Fruit fly (Drosophila melanogaster) whole organism, embryonic: Measurements from ENCODE around the gene CG4955.

Source experiments
- Aef1 ChIP-seq: fragments of 200-800 bp; sonication (Bioruptor generic); IDR thresholded peaks from 3 replicates; pipeline ENCODE4 v1.3.6; 2022; ENCODE audit warnings: missing biosample characterization, missing genetic modification characterization
- Antp ChIP-seq: fragments of 200-800 bp; sonication (Bioruptor generic); optimal IDR thresholded peaks from 3 replicates; lab custom pipeline; 2016; ENCODE audit warnings: missing biosample characterization, missing genetic modification characterization
- CG10321 ChIP-seq: fragments of 200-800 bp; sonication (Bioruptor generic); IDR thresholded peaks from 2 replicates; pipeline ENCODE4 v1.3.6; 2022; ENCODE audit warnings: missing biosample characterization, missing genetic modification characterization
- CG10565 ChIP-seq: fragments of 200-800 bp; sonication (Bioruptor generic); optimal IDR thresholded peaks from 3 replicates; lab custom pipeline; 2016; ENCODE audit warnings: missing biosample characterization, mild to moderate bottlenecking, missing genetic modification characterization
- CG11085 ChIP-seq: fragments of 200-800 bp; sonication (Bioruptor generic); IDR thresholded peaks from 2 replicates; pipeline ENCODE4 v1.3.6; 2022; ENCODE audit warnings: missing biosample characterization, missing genetic modification characterization
- CG12236 ChIP-seq: fragments of 200-800 bp; sonication (Bioruptor generic); optimal IDR thresholded peaks from 2 replicates; lab custom pipeline; 2016; ENCODE audit warnings: missing biosample characterization, missing genetic modification characterization
- CG13775 ChIP-seq: fragments of 200-800 bp; sonication (Bioruptor generic); optimal IDR thresholded peaks from 3 replicates; lab custom pipeline; 2017; ENCODE audit warnings: missing biosample characterization, mild to moderate bottlenecking, missing genetic modification characterization
- CG16863 ChIP-seq: fragments of 200-800 bp; sonication (Bioruptor generic); optimal IDR thresholded peaks from 3 replicates; lab custom pipeline; 2016; ENCODE audit warnings: missing biosample characterization, missing genetic modification characterization
- CG17912 ChIP-seq: fragments of 200-800 bp; sonication (Bioruptor generic); optimal IDR thresholded peaks from 2 replicates; lab custom pipeline; 2018; ENCODE audit warnings: missing biosample characterization, mild to moderate bottlenecking, missing genetic modification characterization
- CG31224 ChIP-seq: fragments of 200-800 bp; sonication (Bioruptor generic); IDR thresholded peaks from 2 replicates; pipeline ENCODE4 v1.3.6; 2022; ENCODE audit warnings: missing biosample characterization, missing genetic modification characterization
- CG6175 ChIP-seq: fragments of 200-800 bp; sonication (Bioruptor generic); IDR thresholded peaks from 3 replicates; pipeline ENCODE4 v1.3.6; 2022; ENCODE audit warnings: missing biosample characterization, missing genetic modification characterization
- CG6854 ChIP-seq: fragments of 200-800 bp; sonication (Bioruptor generic); optimal IDR thresholded peaks from 3 replicates; lab custom pipeline; 2017; ENCODE audit warnings: missing biosample characterization, mild to moderate bottlenecking, missing genetic modification characterization
- CG7357 ChIP-seq: fragments of 200-800 bp; sonication (Bioruptor generic); IDR thresholded peaks from 3 replicates; pipeline ENCODE4 v1.3.6; 2022; ENCODE audit warnings: missing biosample characterization, missing genetic modification characterization
- CG9215 ChIP-seq: fragments of 200-800 bp; sonication (Bioruptor generic); IDR thresholded peaks from 2 replicates; pipeline ENCODE4 v1.3.6; 2022; ENCODE audit warnings: missing biosample characterization, missing genetic modification characterization
- CG9437 ChIP-seq: fragments of 200-800 bp; sonication (Bioruptor generic); optimal IDR thresholded peaks from 2 replicates; lab custom pipeline; 2018; ENCODE audit warnings: missing biosample characterization, mild to moderate bottlenecking, missing genetic modification characterization
- CG9932 ChIP-seq: fragments of 200-800 bp; sonication (Bioruptor generic); IDR thresholded peaks from 2 replicates; pipeline ENCODE4 v1.3.6; 2022; ENCODE audit warnings: missing biosample characterization, missing genetic modification characterization
- H15 ChIP-seq: fragments of 200-800 bp; sonication (Bioruptor generic); IDR thresholded peaks from 3 replicates; pipeline ENCODE4 v1.3.6; 2022; ENCODE audit warnings: missing biosample characterization, missing genetic modification characterization
- Hr78 ChIP-seq, 2 experiments: fragments of 200-800 bp in 1 of 2; fragments of >200 bp in 1 of 2; sonication (Bioruptor generic) in 1 of 2; optimal IDR thresholded peaks; 2 replicates each; lab custom pipeline; 2017 to 2019; ENCODE audit warnings: missing biosample characterization in 2 of 2, missing genetic modification characterization in 2 of 2, mild to moderate bottlenecking in 1 of 2, moderate library complexity in 1 of 2
- NC2β ChIP-seq: fragments of 200-800 bp; sonication (Bioruptor generic); optimal IDR thresholded peaks from 2 replicates; lab custom pipeline; 2016; ENCODE audit warnings: missing biosample characterization, missing genetic modification characterization
- Oli ChIP-seq: fragments of 200-800 bp; sonication (Bioruptor generic); optimal IDR thresholded peaks from 2 replicates; lab custom pipeline; 2018; ENCODE audit warnings: missing biosample characterization, mild to moderate bottlenecking, missing genetic modification characterization, moderate library complexity
- Sox100B ChIP-seq: fragments of 200-800 bp; sonication (Bioruptor generic); optimal IDR thresholded peaks from 3 replicates; lab custom pipeline; 2018; ENCODE audit warnings: missing biosample characterization, mild to moderate bottlenecking, missing genetic modification characterization
- Sox102F ChIP-seq: fragments of 200-800 bp; sonication (Bioruptor generic); optimal IDR thresholded peaks from 2 replicates; lab custom pipeline; 2018; ENCODE audit warnings: missing biosample characterization, mild to moderate bottlenecking, missing genetic modification characterization, moderate library complexity
- Xrp1 ChIP-seq: fragments of 200-800 bp; sonication (Bioruptor generic); IDR thresholded peaks from 2 replicates; pipeline ENCODE4 v1.3.6; 2022; ENCODE audit warnings: missing biosample characterization, missing genetic modification characterization
- amos ChIP-seq: fragments of 200-800 bp; sonication (Bioruptor generic); IDR thresholded peaks from 2 replicates; pipeline ENCODE4 v1.3.6; 2022; ENCODE audit warnings: missing biosample characterization, missing genetic modification characterization; ENCODE audit not compliant: partially characterized antibody
- bab2 ChIP-seq: fragments of 200-800 bp; sonication (Bioruptor generic); optimal IDR thresholded peaks from 2 replicates; lab custom pipeline; 2016; ENCODE audit warnings: missing biosample characterization, missing genetic modification characterization
- cad ChIP-seq: fragments of >200 bp; optimal IDR thresholded peaks from 2 replicates; lab custom pipeline; 2017; ENCODE audit warnings: missing biosample characterization, missing genetic modification characterization
- ems ChIP-seq: fragments of 200-800 bp; sonication (Bioruptor generic); optimal IDR thresholded peaks from 3 replicates; lab custom pipeline; 2016; ENCODE audit warnings: missing biosample characterization, missing genetic modification characterization
- eyg ChIP-seq: fragments of 200-800 bp; sonication (Bioruptor generic); optimal IDR thresholded peaks from 3 replicates; lab custom pipeline; 2016; ENCODE audit warnings: missing biosample characterization, missing genetic modification characterization
- gce ChIP-seq: fragments of 200-800 bp; sonication (Bioruptor generic); IDR thresholded peaks from 3 replicates; pipeline ENCODE4 v1.3.6; 2022; ENCODE audit warnings: missing biosample characterization, missing genetic modification characterization
- grn ChIP-seq: fragments of 200-800 bp; sonication (Bioruptor generic); optimal IDR thresholded peaks from 3 replicates; lab custom pipeline; 2017; ENCODE audit warnings: missing biosample characterization, missing genetic modification characterization
- hbn ChIP-seq: fragments of 200-800 bp; sonication (Bioruptor generic); IDR thresholded peaks from 2 replicates; pipeline ENCODE4 v1.3.6; 2022; ENCODE audit warnings: missing biosample characterization, missing genetic modification characterization; ENCODE audit not compliant: partially characterized antibody
- lola ChIP-seq, 3 experiments: fragments of >200 bp in 2 of 3; fragments of 200-800 bp in 1 of 3; sonication (Bioruptor generic) in 1 of 3; optimal IDR thresholded peaks; 2 replicates each; lab custom pipeline; 2017 to 2019; ENCODE audit warnings: missing biosample characterization in 3 of 3, missing genetic modification characterization in 3 of 3, mild to moderate bottlenecking in 1 of 3, moderate library complexity in 1 of 3
- luna ChIP-seq: fragments of 200-800 bp; sonication (Bioruptor generic); optimal IDR thresholded peaks from 2 replicates; lab custom pipeline; 2016; ENCODE audit warnings: missing biosample characterization, missing genetic modification characterization
- mld ChIP-seq: fragments of 200-800 bp; sonication (Bioruptor generic); IDR thresholded peaks from 3 replicates; pipeline ENCODE4 v1.3.6; 2022; ENCODE audit warnings: missing biosample characterization, missing genetic modification characterization; ENCODE audit not compliant: partially characterized antibody
- nerfin-1 ChIP-seq: fragments of 200-800 bp; sonication (Bioruptor generic); optimal IDR thresholded peaks from 3 replicates; lab custom pipeline; 2019; ENCODE audit warnings: missing biosample characterization, mild to moderate bottlenecking, missing genetic modification characterization, moderate library complexity
- nerfin-2 ChIP-seq: fragments of 200-800 bp; sonication (Bioruptor generic); IDR thresholded peaks from 2 replicates; pipeline ENCODE4 v1.3.6; 2022; ENCODE audit warnings: missing biosample characterization, missing genetic modification characterization; ENCODE audit not compliant: partially characterized antibody
- nmo ChIP-seq: fragments of 200-800 bp; sonication (Bioruptor generic); optimal IDR thresholded peaks from 2 replicates; lab custom pipeline; 2018; ENCODE audit warnings: missing biosample characterization, mild to moderate bottlenecking, missing genetic modification characterization, moderate library complexity
- odd ChIP-seq: fragments of 200-800 bp; sonication (Bioruptor generic); optimal IDR thresholded peaks from 2 replicates; lab custom pipeline; 2017; ENCODE audit warnings: missing biosample characterization, mild to moderate bottlenecking, missing genetic modification characterization
- onecut ChIP-seq: fragments of 200-800 bp; sonication (Bioruptor generic); IDR thresholded peaks from 2 replicates; pipeline ENCODE4 v1.3.6; 2022; ENCODE audit warnings: missing biosample characterization, missing genetic modification characterization
- phol ChIP-seq: fragments of 200-800 bp; sonication (Bioruptor generic); optimal IDR thresholded peaks from 3 replicates; lab custom pipeline; 2018; ENCODE audit warnings: missing biosample characterization, mild to moderate bottlenecking, missing genetic modification characterization, moderate library complexity
- row ChIP-seq: fragments of 200-800 bp; sonication (Bioruptor generic); IDR thresholded peaks from 3 replicates; pipeline ENCODE4 v1.3.6; 2022; ENCODE audit warnings: missing biosample characterization, missing genetic modification characterization
- slbo ChIP-seq: fragments of 200-800 bp; sonication (Bioruptor generic); IDR thresholded peaks from 2 replicates; pipeline ENCODE4 v1.3.6; 2022; ENCODE audit warnings: missing biosample characterization, missing genetic modification characterization
- sqz ChIP-seq: fragments of 200-800 bp; sonication (Bioruptor generic); optimal IDR thresholded peaks from 3 replicates; lab custom pipeline; 2018; ENCODE audit warnings: missing biosample characterization, mild to moderate bottlenecking, missing genetic modification characterization
- tap ChIP-seq: fragments of 200-800 bp; optimal IDR thresholded peaks from 3 replicates; lab custom pipeline; 2019; ENCODE audit warnings: missing biosample characterization, mild to moderate bottlenecking, missing genetic modification characterization, moderate library complexity
- trem ChIP-seq: fragments of 200-800 bp; optimal IDR thresholded peaks from 3 replicates; lab custom pipeline; 2019; ENCODE audit warnings: missing biosample characterization, mild to moderate bottlenecking, missing genetic modification characterization, moderate library complexity
- tup ChIP-seq: fragments of 200-800 bp; sonication (Bioruptor generic); optimal IDR thresholded peaks from 2 replicates; lab custom pipeline; 2016; ENCODE audit warnings: missing biosample characterization, mild to moderate bottlenecking, missing genetic modification characterization, moderate library complexity
- wdn ChIP-seq: fragments of 200-800 bp; sonication (Bioruptor generic); IDR thresholded peaks from 2 replicates; pipeline ENCODE4 v1.3.6; 2022; ENCODE audit warnings: missing biosample characterization, missing genetic modification characterization
- zen2 ChIP-seq: fragments of 200-800 bp; sonication (Bioruptor generic); IDR thresholded peaks from 3 replicates; pipeline ENCODE4 v1.3.6; 2022; ENCODE audit warnings: missing biosample characterization, missing genetic modification characterization; ENCODE audit not compliant: partially characterized antibody
- zfh2 ChIP-seq: fragments of 200-800 bp; sonication (Bioruptor generic); optimal IDR thresholded peaks from 2 replicates; lab custom pipeline; 2016; ENCODE audit warnings: missing biosample characterization, missing genetic modification characterization

The CG4955 gene

DNA sequence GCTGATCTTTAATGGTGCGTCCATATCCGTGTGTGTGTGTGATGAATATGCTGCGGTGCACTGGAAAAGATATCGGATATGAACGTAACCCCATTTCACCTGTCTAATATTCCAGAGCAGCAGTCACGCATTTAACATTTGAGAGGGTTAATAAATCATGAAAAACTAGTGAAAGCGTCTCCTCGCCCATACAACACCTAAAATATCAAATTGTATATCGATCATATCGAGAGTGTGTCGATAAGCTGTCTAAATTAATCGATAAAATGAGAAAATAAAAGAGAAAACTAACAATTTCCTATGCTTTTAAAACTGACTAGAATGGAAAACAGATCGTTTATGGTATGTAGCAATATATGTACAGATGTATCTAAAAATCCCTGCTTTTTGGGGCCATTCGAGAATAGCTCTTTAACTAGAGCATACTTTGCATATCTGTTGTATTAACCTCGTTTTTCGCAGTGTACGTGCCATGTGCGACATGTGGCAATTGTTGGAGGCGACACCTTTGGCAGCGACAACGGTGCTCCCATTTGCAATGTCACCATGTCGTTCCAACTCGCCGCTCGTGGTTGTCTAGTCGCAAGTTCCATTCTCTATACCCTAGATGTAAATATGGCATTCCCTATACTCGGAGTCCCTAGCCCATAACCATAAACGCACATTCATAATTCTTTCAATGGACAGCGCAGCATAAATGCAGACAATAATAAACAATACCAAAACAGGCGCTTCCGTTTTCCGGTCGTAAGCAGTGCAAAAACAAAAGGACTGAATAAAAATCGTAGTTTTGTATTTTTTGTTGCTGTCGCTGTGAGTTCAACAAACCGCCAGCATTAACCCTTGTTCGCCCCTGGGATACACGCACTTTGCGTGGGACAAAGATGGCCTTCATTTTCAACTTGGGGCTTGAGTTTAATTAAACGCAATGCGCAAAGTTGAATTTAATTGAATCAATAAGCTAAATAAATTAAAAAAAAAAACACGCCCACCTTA lies 31.0 kb downstream of the CG4955 start (continued):
- no peak for TF ChIP-seq hbn (GFP tag; lab: Robert Waterston, UW)
- TF ChIP-seq amos (GFP tag; lab: Robert Waterston, UW): no peak
- TF ChIP-seq CG13775 (GFP tag; lab: Kevin White, UChicago): no peak
- TF ChIP-seq mld (GFP tag; lab: Robert Waterston, UW): no peak
- TF ChIP-seq zen2 (GFP tag; lab: Robert Waterston, UW): no peak
- no peak for TF ChIP-seq sqz (GFP tag; lab: Kevin White, UChicago)
- TF ChIP-seq CG16863 (GFP tag; lab: Kevin White, UChicago): peak; percentile 3
- no peak for TF ChIP-seq gce
- peak; percentile 25 for TF ChIP-seq Sox102F (GFP tag; lab: Kevin White, UChicago)
- TF ChIP-seq H15: no peak
- no peak for TF ChIP-seq eyg (GFP tag; lab: Kevin White, UChicago)
- TF ChIP-seq cad (GFP tag; lab: Kevin White, UChicago): no peak
- TF ChIP-seq CG9437 (GFP tag; lab: Kevin White, UChicago): peak; percentile 16
- TF ChIP-seq CG6175 (GFP tag; lab: Robert Waterston, UW): no peak
- no peak for TF ChIP-seq grn (GFP tag; lab: Kevin White, UChicago)
- TF ChIP-seq zfh2 (GFP tag; lab: Kevin White, UChicago): no peak
- no peak for TF ChIP-seq CG9932 (GFP tag; lab: Robert Waterston, UW)
- peak; percentile 13 for TF ChIP-seq Oli (tag; lab: Kevin White, UChicago)
- no peak for TF ChIP-seq luna (GFP tag; lab: Kevin White, UChicago)
- TF ChIP-seq row (GFP tag; lab: Robert Waterston, UW): 0 out of 3 replicates have a peak, but pooled peaks have one; percentile 12
- no peak for TF ChIP-seq CG12236 (GFP tag; lab: Kevin White, UChicago)
- no peak for TF ChIP-seq CG17912 (GFP tag; lab: Kevin White, UChicago)
- TF ChIP-seq bab2: no peak
- peak in 1 of 3 experiments; percentile 13 for TF ChIP-seq lola (GFP tag; optimal IDR thresholded peaks at IDR 0.05; lab: Kevin White, UChicago)
- no peak for TF ChIP-seq tup
- TF ChIP-seq NC2β (GFP tag; lab: Kevin White, UChicago): no peak
- TF ChIP-seq Sox100B: peak; percentile 11
- no peak for TF ChIP-seq CG6854 (GFP tag; lab: Kevin White, UChicago)
- no peak for TF ChIP-seq ems (GFP tag; lab: Kevin White, UChicago)
- no peak for TF ChIP-seq CG7357 (GFP tag; lab: Robert Waterston, UW)
- TF ChIP-seq phol (tag; lab: Kevin White, UChicago): peak; percentile 49
- TF ChIP-seq Antp: no peak
- no peak for TF ChIP-seq onecut (GFP tag; lab: Robert Waterston, UW)
- TF ChIP-seq slbo (GFP tag; lab: Robert Waterston, UW): no peak
- TF ChIP-seq Xrp1 (GFP tag; lab: Robert Waterston, UW): no peak
- TF ChIP-seq CG10565 (GFP tag; lab: Kevin White, UChicago): no peak
- TF ChIP-seq Hr78 (GFP tag; optimal IDR thresholded peaks at IDR 0.05; lab: Kevin White, UChicago): no peak
- no peak for TF ChIP-seq nmo (GFP tag; lab: Kevin White, UChicago)
- TF ChIP-seq CG10321 (GFP tag; lab: Robert Waterston, UW): no peak
- TF ChIP-seq trem (tag; lab: Kevin White, UChicago): no peak
- no peak for TF ChIP-seq CG31224 (GFP tag; lab: Robert Waterston, UW)
- TF ChIP-seq Aef1 (GFP tag; lab: Robert Waterston, UW): no peak
- TF ChIP-seq nerfin-1 (tag; lab: Kevin White, UChicago): no peak
- no peak for TF ChIP-seq tap (tag; lab: Kevin White, UChicago)
- TF ChIP-seq CG11085 (GFP tag; lab: Robert Waterston, UW): no peak
- TF ChIP-seq odd: no peak
- no peak for TF ChIP-seq wdn (GFP tag; lab: Robert Waterston, UW)
- no peak for TF ChIP-seq CG9215
- TF ChIP-seq nerfin-2 (GFP tag; lab: Robert Waterston, UW): no peak
